Fruit fly (Drosophila melanogaster) S2 (cell line): Measurements from ENCODE around the gene osk.

Source experiments
- CG8478 ChIP-seq: fragments of >200 bp; optimal IDR thresholded peaks from 2 replicates; lab custom pipeline; 2018
- CTCF ChIP-seq, 2 experiments: fragments of >200 bp; optimal IDR thresholded peaks; 2 replicates each; lab custom pipeline; 2018

dm6 chr3R:8915537-8916332 is 19.2 kb upstream of the osk start:
- TF ChIP-seq CG8478 (lab: Kevin White, UChicago) (no peak), CTCF (optimal IDR thresholded peaks at IDR 0.05; lab: Kevin White, UChicago) (no peak)
